Fruit fly (Drosophila melanogaster) whole organism, wandering third instar larva: Measurements from ENCODE around the gene retm.
A peak's percentile ranks its signal among the peaks of the same experiment; 100 is the strongest.

ENCODE experiments used
- Abd-B ChIP-seq: fragments of >200 bp; optimal IDR thresholded peaks from 2 replicates; lab custom pipeline; 2017; ENCODE audit warnings: missing biosample characterization, missing genetic modification characterization
- CG32264 ChIP-seq: fragments of 200-800 bp; sonication (Bioruptor generic); optimal IDR thresholded peaks from 2 replicates; lab custom pipeline; 2016; ENCODE audit warnings: missing biosample characterization, missing genetic modification characterization
- CG9705 ChIP-seq: fragments of 200-800 bp; sonication (Bioruptor generic); optimal IDR thresholded peaks from 2 replicates; lab custom pipeline; 2018; ENCODE audit warnings: missing biosample characterization, mild to moderate bottlenecking, missing genetic modification characterization
- CrebA ChIP-seq: fragments of 200-800 bp; sonication (Bioruptor generic); optimal IDR thresholded peaks from 2 replicates; lab custom pipeline; 2016; ENCODE audit warnings: missing biosample characterization, mild to moderate bottlenecking, missing genetic modification characterization, borderline replicate concordance
- Dfd ChIP-seq: fragments of >200 bp; optimal IDR thresholded peaks from 2 replicates; lab custom pipeline; 2017; ENCODE audit warnings: missing biosample characterization, missing genetic modification characterization
- Dif ChIP-seq: fragments of 200-275, 200-300 bp; sonication (Bioruptor generic); optimal IDR thresholded peaks from 2 replicates; lab custom pipeline; 2018; ENCODE audit warnings: missing biosample characterization, missing genetic modification characterization; ENCODE audit not compliant: partially characterized antibody
- GATAd ChIP-seq: sonication (Bioruptor generic); optimal IDR thresholded peaks from 2 replicates; lab custom pipeline; 2016; ENCODE audit warnings: missing biosample characterization, missing genetic modification characterization
- HLH106 ChIP-seq: fragments of 200-800 bp; optimal IDR thresholded peaks from 3 replicates; lab custom pipeline; 2019; ENCODE audit warnings: missing biosample characterization, mild to moderate bottlenecking, missing genetic modification characterization, moderate library complexity
- Hnf4 ChIP-seq: fragments of 200-800 bp; sonication (Bioruptor generic); optimal IDR thresholded peaks from 2 replicates; lab custom pipeline; 2016; ENCODE audit warnings: missing biosample characterization, mild to moderate bottlenecking, missing genetic modification characterization
- Hr78 ChIP-seq: fragments of >200 bp; optimal IDR thresholded peaks from 2 replicates; lab custom pipeline; 2017; ENCODE audit warnings: missing biosample characterization, missing genetic modification characterization
- Hr83 ChIP-seq: fragments of 200-300 bp; sonication (Bioruptor generic); optimal IDR thresholded peaks from 2 replicates; lab custom pipeline; 2016; ENCODE audit warnings: missing biosample characterization, mild to moderate bottlenecking, missing genetic modification characterization, moderate library complexity; ENCODE audit not compliant: poor library complexity, severe bottlenecking
- Jra ChIP-seq: sonication (Bioruptor generic); optimal IDR thresholded peaks from 2 replicates; lab custom pipeline; 2016; ENCODE audit warnings: missing biosample characterization, missing genetic modification characterization
- Mio ChIP-seq: sonication (Bioruptor generic); optimal IDR thresholded peaks from 2 replicates; lab custom pipeline; 2016; ENCODE audit warnings: missing biosample characterization, missing genetic modification characterization
- Myc ChIP-seq: fragments of >200 bp; optimal IDR thresholded peaks from 2 replicates; lab custom pipeline; 2017
- N ChIP-seq: fragments of >200 bp; optimal IDR thresholded peaks from 2 replicates; lab custom pipeline; 2018; ENCODE audit warnings: missing biosample characterization, missing external identifiers, missing genetic modification characterization
- OdsH ChIP-seq: fragments of 200-800 bp; sonication (Bioruptor generic); optimal IDR thresholded peaks from 2 replicates; lab custom pipeline; 2016; ENCODE audit warnings: missing biosample characterization, mild to moderate bottlenecking, missing genetic modification characterization
- Rel ChIP-seq, 2 experiments: fragments of 200-800 bp; sonication (Bioruptor generic) in 1 of 2; optimal IDR thresholded peaks; 2 replicates in 1 of 2; 3 replicates in 1 of 2; lab custom pipeline; 2016 to 2019; ENCODE audit warnings: mild to moderate bottlenecking in 2 of 2, missing biosample characterization in 2 of 2, missing genetic modification characterization in 2 of 2, moderate library complexity in 1 of 2
- Sp1 ChIP-seq: fragments of 200-800 bp; sonication (Bioruptor generic); optimal IDR thresholded peaks from 3 replicates; lab custom pipeline; 2019; ENCODE audit warnings: missing biosample characterization, mild to moderate bottlenecking, missing genetic modification characterization, moderate library complexity
- Vsx2 ChIP-seq: fragments of 200-300, 225-300 bp; sonication (Bioruptor generic); optimal IDR thresholded peaks from 2 replicates; lab custom pipeline; 2018; ENCODE audit warnings: missing biosample characterization, missing genetic modification characterization; ENCODE audit not compliant: partially characterized antibody
- br ChIP-seq: fragments of 200-800 bp; sonication (Bioruptor generic); optimal IDR thresholded peaks from 2 replicates; lab custom pipeline; 2016; ENCODE audit warnings: missing biosample characterization, missing genetic modification characterization
- dl ChIP-seq, 2 experiments: fragments of 175-275, 200-275 bp in 1 of 2; fragments of 200-275 bp in 1 of 2; sonication (Bioruptor generic); optimal IDR thresholded peaks; lab custom pipeline; 2018; ENCODE audit warnings: mild to moderate bottlenecking in 2 of 2, missing biosample characterization in 2 of 2, missing genetic modification characterization in 2 of 2, moderate library complexity in 2 of 2; ENCODE audit not compliant: partially characterized antibody in 2 of 2, insufficient read depth in 1 of 2
- dmrt93B ChIP-seq: fragments of 200-800 bp; sonication (Bioruptor generic); optimal IDR thresholded peaks from 2 replicates; lab custom pipeline; 2018; ENCODE audit warnings: missing biosample characterization, mild to moderate bottlenecking, missing genetic modification characterization
- dsf ChIP-seq: sonication (Bioruptor generic); optimal IDR thresholded peaks from 2 replicates; lab custom pipeline; 2016; ENCODE audit warnings: missing biosample characterization, missing genetic modification characterization, borderline replicate concordance
- ey ChIP-seq: fragments of 200-800 bp; sonication (Bioruptor generic); optimal IDR thresholded peaks from 2 replicates; lab custom pipeline; 2016; ENCODE audit warnings: missing biosample characterization, missing genetic modification characterization
- foxo ChIP-seq, 2 experiments: fragments of 200-800 bp; sonication (Bioruptor generic); optimal IDR thresholded peaks; 2 replicates in 1 of 2; 3 replicates in 1 of 2; lab custom pipeline; 2016 to 2017; ENCODE audit warnings: missing biosample characterization in 2 of 2, missing genetic modification characterization in 2 of 2
- fru ChIP-seq: fragments of 200-800 bp; sonication (Bioruptor generic); optimal IDR thresholded peaks from 3 replicates; lab custom pipeline; 2016; ENCODE audit warnings: missing biosample characterization, mild to moderate bottlenecking, missing genetic modification characterization
- h ChIP-seq: fragments of 200-800 bp; sonication (Bioruptor generic); optimal IDR thresholded peaks from 3 replicates; lab custom pipeline; 2016; ENCODE audit warnings: missing biosample characterization, mild to moderate bottlenecking, missing genetic modification characterization
- jim ChIP-seq: fragments of 175-275, 200-325 bp; sonication (Bioruptor generic); optimal IDR thresholded peaks from 2 replicates; lab custom pipeline; 2016; ENCODE audit warnings: missing biosample characterization, mild to moderate bottlenecking, missing genetic modification characterization
- lola ChIP-seq: fragments of >200 bp; optimal IDR thresholded peaks from 2 replicates; lab custom pipeline; 2017; ENCODE audit warnings: missing biosample characterization, missing genetic modification characterization
- pan ChIP-seq: fragments of >200 bp; optimal IDR thresholded peaks from 2 replicates; lab custom pipeline; 2017
- psq ChIP-seq: fragments of 200-800 bp; sonication (Bioruptor generic); optimal IDR thresholded peaks from 3 replicates; lab custom pipeline; 2017; ENCODE audit warnings: missing biosample characterization, mild to moderate bottlenecking, missing genetic modification characterization, moderate library complexity
- rgr ChIP-seq: fragments of 200-800 bp; sonication (Bioruptor generic); optimal IDR thresholded peaks from 3 replicates; lab custom pipeline; 2016; ENCODE audit warnings: missing biosample characterization, mild to moderate bottlenecking, missing genetic modification characterization
- sage ChIP-seq: fragments of 200-800 bp; sonication (Bioruptor generic); optimal IDR thresholded peaks from 2 replicates; lab custom pipeline; 2016; ENCODE audit warnings: missing biosample characterization, mild to moderate bottlenecking, missing genetic modification characterization
- sv ChIP-seq: fragments of 200-800 bp; sonication (Bioruptor generic); optimal IDR thresholded peaks from 3 replicates; lab custom pipeline; 2016; ENCODE audit warnings: missing biosample characterization, missing genetic modification characterization
- tai ChIP-seq: sonication (Bioruptor generic); optimal IDR thresholded peaks from 2 replicates; lab custom pipeline; 2016; ENCODE audit warnings: missing biosample characterization, missing genetic modification characterization
- usp ChIP-seq: fragments of >200 bp; optimal IDR thresholded peaks from 2 replicates; lab custom pipeline; 2017; ENCODE audit warnings: missing biosample characterization, missing genetic modification characterization
- woc ChIP-seq: sonication (Bioruptor generic); optimal IDR thresholded peaks from 2 replicates; lab custom pipeline; 2016; ENCODE audit warnings: missing biosample characterization, mild to moderate bottlenecking, missing genetic modification characterization

The retm gene

dm6 chr2L:6462259-6462658, 6.5 kb upstream of the retm start:
- TF ChIP-seq Hnf4 (GFP tag; lab: Kevin White, UChicago) = no peak
- TF ChIP-seq br (GFP tag; lab: Kevin White, UChicago) = no peak
- no peak for TF ChIP-seq tai (GFP tag; lab: Kevin White, UChicago)
- no peak for TF ChIP-seq HLH106 (tag; lab: Kevin White, UChicago)
- no peak for TF ChIP-seq Abd-B (GFP tag; lab: Kevin White, UChicago)
- no peak for TF ChIP-seq Hr78
- no peak for TF ChIP-seq CG9705 (GFP tag; lab: Kevin White, UChicago)
- no peak for TF ChIP-seq Myc
- no peak for TF ChIP-seq foxo (GFP tag; optimal IDR thresholded peaks at IDR 0.05; lab: Kevin White, UChicago)
- TF ChIP-seq Jra (GFP tag; lab: Kevin White, UChicago) = no peak
- TF ChIP-seq Dfd (GFP tag; lab: Kevin White, UChicago) = no peak
- no peak for TF ChIP-seq rgr (GFP tag; lab: Kevin White, UChicago)

dm6 chr2L:6461497-6461896, 5.8 kb upstream of the retm start:
- TF ChIP-seq Sp1 (GFP tag; lab: Kevin White, UChicago) (peak; percentile 62), OdsH (peak; percentile 69), Hr83 (peak; percentile 97), CG9705 (GFP tag; lab: Kevin White, UChicago) (peak; percentile 17), Vsx2 (GFP tag; lab: Kevin White, UChicago) (no peak), dmrt93B (peak; percentile 12), woc (peak; percentile 17), jim (GFP tag; lab: Kevin White, UChicago) (no peak), Hnf4 (GFP tag; lab: Kevin White, UChicago) (peak; percentile 61), GATAd (no peak), Dfd (GFP tag; lab: Kevin White, UChicago) (no peak), CG32264 (GFP tag; lab: Kevin White, UChicago) (peak; percentile 52), br (GFP tag; lab: Kevin White, UChicago) (peak; percentile 71), dsf (GFP tag; lab: Kevin White, UChicago) (no peak), rgr (GFP tag; lab: Kevin White, UChicago) (peak; percentile 87), foxo (GFP tag; optimal IDR thresholded peaks at IDR 0.05; lab: Kevin White, UChicago) (peak in 1 of 2 experiments; percentile 67), HLH106 (tag; lab: Kevin White, UChicago) (peak; percentile 42), ey (GFP tag; lab: Kevin White, UChicago) (no peak), Rel (GFP tag; optimal IDR thresholded peaks at IDR 0.05; lab: Kevin White, UChicago) (no peak), Rel (tag; optimal IDR thresholded peaks at IDR 0.05; lab: Kevin White, UChicago) (peak; percentile 22), Myc (no peak), fru (GFP tag; lab: Kevin White, UChicago) (peak; percentile 65), psq (peak; percentile 20), h (peak; percentile 88)

- TF ChIP-seq dsf (GFP tag; lab: Kevin White, UChicago) (no peak), Rel (GFP tag; optimal IDR thresholded peaks at IDR 0.05; lab: Kevin White, UChicago) (no peak), Rel (tag; optimal IDR thresholded peaks at IDR 0.05; lab: Kevin White, UChicago) (peak; percentile 5)
These were observed 1.9 kb upstream of the retm start for dm6 chr2L:6457583-6457982.

- peak; percentile 63 for TF ChIP-seq sv (GFP tag; lab: Kevin White, UChicago)
- peak; percentile 20 for TF ChIP-seq dsf (GFP tag; lab: Kevin White, UChicago)
- peak; percentile 21 for TF ChIP-seq Myc
- TF ChIP-seq Hnf4 (GFP tag; lab: Kevin White, UChicago) = peak; percentile 63
- TF ChIP-seq woc = peak; percentile 47
- TF ChIP-seq pan (lab: Kevin White, UChicago) = no peak
- TF ChIP-seq Dif (GFP tag; lab: Kevin White, UChicago) = no peak
- TF ChIP-seq dl (GFP tag; optimal IDR thresholded peaks at IDR 0.05; lab: Kevin White, UChicago; ENCODE audit: insufficient read depth in 1 of 2, partially characterized antibody in 2 of 2) = no peak
- peak; percentile 13 for TF ChIP-seq psq
- peak; percentile 89 for TF ChIP-seq N (GFP tag; lab: Kevin White, UChicago)
- no peak for TF ChIP-seq Hr83
- peak; percentile 17 for TF ChIP-seq OdsH
- TF ChIP-seq h = peak; percentile 42
- no peak for TF ChIP-seq br (GFP tag; lab: Kevin White, UChicago)
- no peak for TF ChIP-seq usp (GFP tag; lab: Kevin White, UChicago)
- TF ChIP-seq tai (GFP tag; lab: Kevin White, UChicago) = no peak
- TF ChIP-seq Rel (GFP tag; optimal IDR thresholded peaks at IDR 0.05; lab: Kevin White, UChicago) = no peak
- no peak for TF ChIP-seq Rel (tag; optimal IDR thresholded peaks at IDR 0.05; lab: Kevin White, UChicago)
- no peak for TF ChIP-seq Dfd (GFP tag; lab: Kevin White, UChicago)
- TF ChIP-seq Mio = no peak
- TF ChIP-seq sage (GFP tag; lab: Kevin White, UChicago) = peak; percentile 3
- TF ChIP-seq jim (GFP tag; lab: Kevin White, UChicago) = no peak
- TF ChIP-seq dmrt93B = peak; percentile 49
- peak; percentile 49 for TF ChIP-seq rgr (GFP tag; lab: Kevin White, UChicago)
- TF ChIP-seq foxo (GFP tag; optimal IDR thresholded peaks at IDR 0.05; lab: Kevin White, UChicago) = peak in 1 of 2 experiments; percentile 51
- peak; percentile 49 for TF ChIP-seq lola (GFP tag; lab: Kevin White, UChicago)
- TF ChIP-seq Hr78 = peak; percentile 87
- TF ChIP-seq CrebA (GFP tag; lab: Kevin White, UChicago) = no peak
- peak; percentile 47 for TF ChIP-seq ey (GFP tag; lab: Kevin White, UChicago)
- no peak for TF ChIP-seq Vsx2 (GFP tag; lab: Kevin White, UChicago)
- TF ChIP-seq GATAd = no peak
- peak; percentile 50 for TF ChIP-seq CG9705 (GFP tag; lab: Kevin White, UChicago)
- peak; percentile 26 for TF ChIP-seq Abd-B (GFP tag; lab: Kevin White, UChicago)
- TF ChIP-seq CG32264 (GFP tag; lab: Kevin White, UChicago) = no peak
These were observed 348 bp upstream of the retm start, which contains the start of gene frj for dm6 chr2L:6455955-6456599. frj (plus strand) TSS chr2L:6456052.
